Fruit fly (Drosophila melanogaster): ENCODE results near the gene CG12011.

CG12011 gene

DNA sequence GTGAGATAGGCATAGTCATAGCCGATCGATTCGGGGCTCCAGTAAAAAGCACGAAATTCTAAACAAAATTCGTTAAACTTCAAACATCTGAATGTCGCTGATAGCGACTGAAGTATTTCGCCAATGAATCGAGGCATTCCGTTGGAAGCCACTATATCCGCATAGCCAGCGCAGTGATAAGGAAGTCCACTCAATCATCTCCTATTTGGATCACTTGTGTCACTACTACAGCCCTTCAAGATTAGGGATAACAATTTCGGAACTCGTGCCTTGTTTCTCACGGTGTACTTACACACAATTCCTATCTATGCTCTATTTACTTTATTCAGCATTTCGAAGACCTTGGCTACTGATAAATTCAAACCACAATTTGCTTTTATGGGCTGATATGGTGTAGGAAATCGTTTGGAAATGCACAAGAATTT is 43.5 kb downstream of the CG12011 start, which contains the start of gene PIG-Wb (continued):
- TF ChIP-seq CG15479 (GFP tag; optimal IDR thresholded peaks at IDR 0.05) = no peak
- TF ChIP-seq phol (tag; optimal IDR thresholded peaks at IDR 0.05) = no peak
- TF ChIP-seq gem (tag; optimal IDR thresholded peaks at IDR 0.05) = peak; percentile 20
- TF ChIP-seq HmgZ (tag; optimal IDR thresholded peaks at IDR 0.05) = peak; percentile 32
- TF ChIP-seq CG3995 (GFP tag; optimal IDR thresholded peaks at IDR 0.05) = peak; percentile 82
- peak; percentile 58 for TF ChIP-seq Deaf1 (tag; optimal IDR thresholded peaks at IDR 0.05)
- no peak for TF ChIP-seq CG3163 (GFP tag; optimal IDR thresholded peaks at IDR 0.05)

- TF ChIP-seq CG18619 (GFP tag; optimal IDR thresholded peaks at IDR 0.05) (no peak), chinmo (GFP tag; IDR thresholded peaks at IDR 0.05; ENCODE audit: partially characterized antibody) (peak; percentile 67; the same call in 1 of the 4 replicates), CG9215 (GFP tag; IDR thresholded peaks at IDR 0.05) (no peak), Nf-YC (tag; optimal IDR thresholded peaks at IDR 0.05) (peak; percentile 96), Vsx1 (GFP tag; optimal IDR thresholded peaks at IDR 0.05) (peak; percentile 10), pum (GFP tag; optimal IDR thresholded peaks at IDR 0.05) (no peak), Dip3 (GFP tag; optimal IDR thresholded peaks at IDR 0.05) (no peak), Lhr (GFP tag; optimal IDR thresholded peaks at IDR 0.05) (peak; percentile 82), D19B (GFP tag; optimal IDR thresholded peaks at IDR 0.05) (no peak), CG12155 (GFP tag; optimal IDR thresholded peaks at IDR 0.05) (no peak), Dp (GFP tag; optimal IDR thresholded peaks at IDR 0.05) (peak; percentile 98), CG9797 (GFP tag; optimal IDR thresholded peaks at IDR 0.05) (peak; percentile 69), dm (GFP tag; optimal IDR thresholded peaks at IDR 0.05) (peak; percentile 35), her (GFP tag; optimal IDR thresholded peaks at IDR 0.05) (no peak), CG12299 (tag; optimal IDR thresholded peaks at IDR 0.05) (no peak), Doc3 (GFP tag; IDR thresholded peaks at IDR 0.05; ENCODE audit: partially characterized antibody) (no peak), E2f2 (GFP tag; IDR thresholded peaks at IDR 0.05) (peak; percentile 98), TFAM (GFP tag; optimal IDR thresholded peaks at IDR 0.05) (no peak), BEAF-32 (GFP tag; optimal IDR thresholded peaks at IDR 0.05) (peak; percentile 70), gfzf (GFP tag; optimal IDR thresholded peaks at IDR 0.05) (peak; percentile 90), bbx (GFP tag; IDR thresholded peaks at IDR 0.05; ENCODE audit: partially characterized antibody) (peak; percentile 45), CG6813 (GFP tag; optimal IDR thresholded peaks at IDR 0.05) (no peak), CG4360 (GFP tag; IDR thresholded peaks at IDR 0.05) (no peak), Nf-YB (GFP tag; optimal IDR thresholded peaks at IDR 0.05) (peak; percentile 96), CG2889 (GFP tag; IDR thresholded peaks at IDR 0.05) (no peak), nom (GFP tag; optimal IDR thresholded peaks at IDR 0.05) (no peak), Fer3 (tag; optimal IDR thresholded peaks at IDR 0.05) (peak; percentile 5), Dref (GFP tag; IDR thresholded peaks at IDR 0.05) (peak; percentile 94), CG10565 (GFP tag; optimal IDR thresholded peaks at IDR 0.05) (no peak), ap (GFP tag; IDR thresholded peaks at IDR 0.05) (no peak), CG14667 (GFP tag; IDR thresholded peaks at IDR 0.05) (no peak), nau (GFP tag; optimal IDR thresholded peaks at IDR 0.05) (no peak), HLH4C (GFP tag; IDR thresholded peaks at IDR 0.05; ENCODE audit: partially characterized antibody) (peak; percentile 66), sob (GFP tag; IDR thresholded peaks at IDR 0.05) (no peak; the same call in 1 of the 2 replicates), sqz (GFP tag; optimal IDR thresholded peaks at IDR 0.05) (no peak), Dll (GFP tag; IDR thresholded peaks at IDR 0.05; ENCODE audit: partially characterized antibody) (peak; percentile 55; the same call in 3 of the 4 replicates), Bteb2 (GFP tag; optimal IDR thresholded peaks at IDR 0.05) (no peak), CG6654 (GFP tag; optimal IDR thresholded peaks at IDR 0.05) (no peak), zen (tag; optimal IDR thresholded peaks at IDR 0.05) (no peak)
These were observed 44.2 kb downstream of the CG12011 start, which contains the start of gene Gk2 for dm6 chr3L:1738375-1739328. TSS of gene Gk2 (plus strand) at chr3L:1738407.
